Worm (Caenorhabditis elegans) whole organism, L3 larva: Measurements from ENCODE around the gene C39D10.7.

Experiments used
- R02D3.7 ChIP-seq: fragments of 150-350 bp; optimal IDR thresholded peaks from 2 replicates; lab custom pipeline; 2014; ENCODE audit warnings: missing biosample characterization, missing genetic modification characterization
- ama-1 ChIP-seq: fragments of 150-350 bp; optimal IDR thresholded peaks from 2 replicates; lab custom pipeline; 2018
- egl-27 ChIP-seq: sonication (generic microtip); optimal IDR thresholded peaks from 4 replicates; lab custom pipeline; 2017; ENCODE audit warnings: missing biosample characterization, missing genetic modification reagents, missing genetic modification characterization
- elt-1 ChIP-seq: fragments of 150-350 bp; optimal IDR thresholded peaks from 2 replicates; lab custom pipeline; 2014; ENCODE audit warnings: missing biosample characterization, missing genetic modification characterization
- elt-3 ChIP-seq, 3 experiments: fragments of 150-350 bp in 1 of 3; sonication (generic microtip) in 2 of 3; optimal IDR thresholded peaks; 2 replicates in 2 of 3; 4 replicates in 1 of 3; lab custom pipeline; 2014 to 2017; ENCODE audit warnings: missing biosample characterization in 3 of 3, missing genetic modification characterization in 3 of 3
- lin-15B ChIP-seq: fragments of 150-350 bp; optimal IDR thresholded peaks from 2 replicates; lab custom pipeline; 2014; ENCODE audit warnings: missing biosample characterization, missing genetic modification characterization
- lin-39 ChIP-seq: fragments of 150-350 bp; optimal IDR thresholded peaks from 2 replicates; lab custom pipeline; 2018; ENCODE audit warnings: missing biosample characterization, missing genetic modification reagents, missing genetic modification characterization
- nhr-25 ChIP-seq: sonication (generic microtip); optimal IDR thresholded peaks from 2 replicates; lab custom pipeline; 2017; ENCODE audit warnings: missing biosample characterization, missing genetic modification characterization
- nhr-77 ChIP-seq: fragments of 150-350 bp; optimal IDR thresholded peaks from 2 replicates; lab custom pipeline; 2014; ENCODE audit warnings: missing biosample characterization, missing genetic modification characterization
- pha-4 ChIP-seq: fragments of 150-350 bp; optimal IDR thresholded peaks from 2 replicates; lab custom pipeline; 2014; ENCODE audit warnings: missing biosample characterization, missing genetic modification reagents, missing genetic modification characterization
- sea-2 ChIP-seq: fragments of 150-350 bp; sonication (generic microtip); optimal IDR thresholded peaks from 4 replicates; lab custom pipeline; 2014; ENCODE audit warnings: missing biosample characterization, missing genetic modification reagents, missing genetic modification characterization
- unc-62 ChIP-seq: fragments of 150-350 bp; sonication (generic microtip); optimal IDR thresholded peaks from 4 replicates; lab custom pipeline; 2014; ENCODE audit warnings: missing biosample characterization, missing genetic modification reagents, missing genetic modification characterization
- ztf-4 ChIP-seq: fragments of 150-350 bp; optimal IDR thresholded peaks from 2 replicates; lab custom pipeline; 2014; ENCODE audit warnings: missing biosample characterization, missing genetic modification characterization

ce11 chrX:7945438-7945837 is 31.7 kb upstream of the C39D10.7 start:
- TF ChIP-seq unc-62 (no peak), sea-2 (GFP tag; lab: Kevin White, UChicago) (no peak), elt-1 (tag; lab: Kevin White, UChicago) (no peak), egl-27 (tag; lab: Kevin White, UChicago) (no peak), R02D3.7 (tag; lab: Kevin White, UChicago) (no peak), elt-3 (tag; optimal IDR thresholded peaks at IDR 0.05; lab: Kevin White, UChicago) (no peak), ztf-4 (tag; lab: Kevin White, UChicago) (no peak), nhr-25 (tag; lab: Kevin White, UChicago) (no peak), lin-15B (tag; lab: Kevin White, UChicago) (no peak), pha-4 (no peak), ama-1 (no peak), nhr-77 (tag; lab: Kevin White, UChicago) (no peak), lin-39 (tag; lab: Kevin White, UChicago) (no peak)
